Worm (Caenorhabditis elegans) whole organism, L4 larva: Measurements from ENCODE around the gene unc-45.

Source experiments
- F10B5.3 ChIP-seq: sonication (generic microtip); optimal IDR thresholded peaks from 2 replicates; lab custom pipeline; 2016; ENCODE audit warnings: mild to moderate bottlenecking, missing genetic modification characterization, missing compliant biosample characterization
- F26F4.8 ChIP-seq: fragments of 200-800 bp; sonication (Bioruptor generic); conservative IDR thresholded peaks from 2 replicates; pipeline ENCODE4 v1.3.6; 2022; ENCODE audit warnings: missing genetic modification characterization, missing compliant biosample characterization
- F37D6.2 ChIP-seq: sonication (generic microtip); optimal IDR thresholded peaks from 2 replicates; lab custom pipeline; 2016; ENCODE audit warnings: mild to moderate bottlenecking, missing genetic modification characterization, missing compliant biosample characterization
- F44E2.7 ChIP-seq: fragments of 200-800 bp; sonication (Bioruptor generic); IDR thresholded peaks from 2 replicates; pipeline ENCODE4 v2.1.2; 2022; ENCODE audit warnings: missing genetic modification characterization, missing compliant biosample characterization
- T20F7.1 ChIP-seq: fragments of 200-800 bp; sonication (Bioruptor generic); optimal IDR thresholded peaks from 2 replicates; lab custom pipeline; 2018; ENCODE audit warnings: mild to moderate bottlenecking, missing genetic modification characterization, missing compliant biosample characterization
- Y105C5A.15 ChIP-seq: fragments of 200-800 bp; sonication (Bioruptor generic); IDR thresholded peaks from 2 replicates; pipeline ENCODE4 v1.3.6; 2022; ENCODE audit warnings: missing genetic modification characterization, missing compliant biosample characterization
- Y48G9A.11 ChIP-seq: fragments of 200-800 bp; sonication (Bioruptor generic); IDR thresholded peaks from 2 replicates; pipeline ENCODE4 v1.3.6; 2022; ENCODE audit warnings: missing genetic modification reagents, missing genetic modification characterization, missing compliant biosample characterization
- Y5F2A.4 ChIP-seq: fragments of 200-800 bp; sonication (Bioruptor generic); optimal IDR thresholded peaks from 2 replicates; lab custom pipeline; 2018; ENCODE audit warnings: mild to moderate bottlenecking, missing genetic modification characterization, missing compliant biosample characterization
- ZK546.5 ChIP-seq, 2 experiments: sonication (generic microtip); optimal IDR thresholded peaks; 2 replicates each; lab custom pipeline; 2017; ENCODE audit warnings: missing biosample characterization in 2 of 2, missing genetic modification characterization in 2 of 2
- aha-1 ChIP-seq: fragments of 150-350 bp; peaks from one replicate; lab custom pipeline; 2014; ENCODE audit warnings: missing biosample characterization, missing genetic modification characterization
- aly-2 ChIP-seq: sonication (generic microtip); optimal IDR thresholded peaks from 2 replicates; lab custom pipeline; 2018; ENCODE audit warnings: missing biosample characterization, missing genetic modification characterization
- arid-1 ChIP-seq: fragments of 200-800 bp; sonication (Bioruptor generic); conservative IDR thresholded peaks from 2 replicates; pipeline ENCODE4 v1.3.6; 2022; ENCODE audit warnings: missing genetic modification reagents, missing genetic modification characterization, missing compliant biosample characterization
- ceh-62 ChIP-seq: sonication (generic microtip); optimal IDR thresholded peaks from 2 replicates; lab custom pipeline; 2017; ENCODE audit warnings: missing biosample characterization, missing genetic modification characterization
- cey-2 ChIP-seq: sonication (generic microtip); optimal IDR thresholded peaks from 3 replicates; lab custom pipeline; 2017; ENCODE audit warnings: missing genetic modification characterization, mild to moderate bottlenecking, missing compliant biosample characterization, antibody characterized with exemption, borderline replicate concordance; ENCODE audit not compliant: insufficient read depth
- ctbp-1 ChIP-seq: fragments of 200-800 bp; sonication (Bioruptor generic); IDR thresholded peaks from 2 replicates; pipeline ENCODE4 v1.3.6; 2022; ENCODE audit warnings: missing genetic modification reagents, missing genetic modification characterization, missing compliant biosample characterization
- daf-16 ChIP-seq, 3 experiments: sonication (generic microtip); optimal IDR thresholded peaks; 2 replicates each; lab custom pipeline; 2016 to 2017; ENCODE audit warnings: missing genetic modification characterization in 3 of 3, missing genetic modification reagents in 3 of 3, mild to moderate bottlenecking in 2 of 3, missing compliant biosample characterization in 2 of 3, missing biosample characterization in 1 of 3, moderate library complexity in 1 of 3
- fos-1 ChIP-seq: fragments of 150-350 bp; optimal IDR thresholded peaks from 2 replicates; lab custom pipeline; 2014; ENCODE audit warnings: missing biosample characterization, missing genetic modification characterization
- gei-8 ChIP-seq: fragments of 200-800 bp; sonication (Bioruptor generic); optimal IDR thresholded peaks from 2 replicates; lab custom pipeline; 2018; ENCODE audit warnings: mild to moderate bottlenecking, missing genetic modification characterization, missing compliant biosample characterization
- hlh-11 ChIP-seq: fragments of 200-800 bp; sonication (Bioruptor generic); optimal IDR thresholded peaks from 2 replicates; lab custom pipeline; 2018; ENCODE audit warnings: mild to moderate bottlenecking, missing genetic modification characterization, missing compliant biosample characterization
- hlh-30 ChIP-seq: sonication (generic microtip); optimal IDR thresholded peaks from 2 replicates; lab custom pipeline; 2017; ENCODE audit warnings: antibody characterized with exemption, mild to moderate bottlenecking, missing genetic modification characterization, missing compliant biosample characterization; ENCODE audit not compliant: insufficient read depth
- hmg-1.1 ChIP-seq: fragments of 200-800 bp; sonication (Bioruptor generic); IDR thresholded peaks from 2 replicates; pipeline ENCODE4 v1.3.6; 2022; ENCODE audit warnings: missing genetic modification reagents, missing genetic modification characterization, missing compliant biosample characterization
- jun-1 ChIP-seq: fragments of 150-350 bp; optimal IDR thresholded peaks from 2 replicates; lab custom pipeline; 2014; ENCODE audit warnings: missing biosample characterization, missing genetic modification reagents, missing genetic modification characterization
- lin-29 ChIP-seq: fragments of 200-800 bp; sonication (Bioruptor generic); IDR thresholded peaks from 2 replicates; pipeline ENCODE4 v1.3.6; 2022; ENCODE audit warnings: missing genetic modification reagents, missing genetic modification characterization, missing compliant biosample characterization
- lsy-2 ChIP-seq, 2 experiments: fragments of 150-350 bp in 1 of 2; sonication (generic microtip) in 1 of 2; optimal IDR thresholded peaks; 2 replicates each; lab custom pipeline; 2014 to 2017; ENCODE audit warnings: missing biosample characterization in 2 of 2, missing genetic modification characterization in 2 of 2
- mdl-1 ChIP-seq, 2 experiments: fragments of 150-350 bp in 1 of 2; sonication (generic microtip) in 1 of 2; optimal IDR thresholded peaks; 2 replicates each; lab custom pipeline; 2014 to 2017; ENCODE audit warnings: missing biosample characterization in 2 of 2, missing genetic modification characterization in 2 of 2
- mdt-29 ChIP-seq: fragments of 200-800 bp; sonication (Bioruptor generic); IDR thresholded peaks from 2 replicates; pipeline ENCODE4 v1.3.6; 2022; ENCODE audit warnings: missing genetic modification reagents, missing genetic modification characterization, missing compliant biosample characterization
- mep-1 ChIP-seq: fragments of 150-350 bp; sonication (generic microtip); optimal IDR thresholded peaks from 3 replicates; lab custom pipeline; 2014; ENCODE audit warnings: missing biosample characterization, missing genetic modification characterization
- mxl-2 ChIP-seq: fragments of 200-800 bp; sonication (Bioruptor generic); conservative IDR thresholded peaks from 2 replicates; pipeline ENCODE4 v1.3.6; 2022; ENCODE audit warnings: missing genetic modification reagents, missing genetic modification characterization, missing compliant biosample characterization
- mxl-3 ChIP-seq: fragments of 200-800 bp; sonication (Bioruptor generic); optimal IDR thresholded peaks from 2 replicates; lab custom pipeline; 2018; ENCODE audit warnings: mild to moderate bottlenecking, missing genetic modification characterization, missing compliant biosample characterization
- nhr-10 ChIP-seq: fragments of 150-350 bp; optimal IDR thresholded peaks from 2 replicates; lab custom pipeline; 2014; ENCODE audit warnings: missing biosample characterization, missing genetic modification characterization
- nhr-11 ChIP-seq: fragments of 150-350 bp; optimal IDR thresholded peaks from 2 replicates; lab custom pipeline; 2014; ENCODE audit warnings: missing biosample characterization, missing genetic modification characterization
- nhr-237 ChIP-seq: sonication (generic microtip); optimal IDR thresholded peaks from 2 replicates; lab custom pipeline; 2017; ENCODE audit warnings: missing biosample characterization, missing genetic modification characterization
- nhr-25 ChIP-seq: sonication (generic microtip); optimal IDR thresholded peaks from 2 replicates; lab custom pipeline; 2017; ENCODE audit warnings: missing genetic modification characterization, mild to moderate bottlenecking, missing compliant biosample characterization, antibody characterized with exemption, moderate library complexity, borderline replicate concordance; ENCODE audit not compliant: insufficient read depth
- nhr-41 ChIP-seq: fragments of 200-800 bp; sonication (Bioruptor generic); IDR thresholded peaks from 2 replicates; pipeline ENCODE4 v1.3.6; 2022; ENCODE audit warnings: missing genetic modification reagents, missing genetic modification characterization, missing compliant biosample characterization
- nhr-42 ChIP-seq: fragments of 200-800 bp; sonication (Bioruptor generic); IDR thresholded peaks from 2 replicates; pipeline ENCODE4 v1.3.6; 2022; ENCODE audit warnings: missing genetic modification characterization, missing compliant biosample characterization
- nhr-48 ChIP-seq: sonication (generic microtip); optimal IDR thresholded peaks from 2 replicates; lab custom pipeline; 2016; ENCODE audit warnings: mild to moderate bottlenecking, missing genetic modification characterization, missing compliant biosample characterization
- pha-4 ChIP-seq, 2 experiments: fragments of 150-350 bp in 1 of 2; fragments of 200-800 bp in 1 of 2; sonication (Bioruptor generic) in 1 of 2; IDR thresholded peaks in 1 of 2; optimal IDR thresholded peaks in 1 of 2; 2 replicates each; pipeline versions ENCODE4 v1.3.6 to Lab custom; 2014 to 2022; ENCODE audit warnings: missing genetic modification characterization in 2 of 2, missing genetic modification reagents in 2 of 2, missing biosample characterization in 1 of 2, missing compliant biosample characterization in 1 of 2
- set-16 ChIP-seq: fragments of 200-800 bp; sonication (Bioruptor generic); IDR thresholded peaks from 2 replicates; pipeline ENCODE4 v1.3.6; 2022; ENCODE audit warnings: missing genetic modification reagents, missing genetic modification characterization, missing compliant biosample characterization
- skn-1 ChIP-seq: fragments of 150-350 bp; optimal IDR thresholded peaks from 2 replicates; lab custom pipeline; 2014; ENCODE audit warnings: missing biosample characterization, missing genetic modification characterization
- tag-97 ChIP-seq: fragments of 200-800 bp; sonication (Bioruptor generic); IDR thresholded peaks from 2 replicates; pipeline ENCODE4 v1.3.6; 2022; ENCODE audit warnings: missing genetic modification characterization, missing compliant biosample characterization
- unc-62 ChIP-seq, 3 experiments: fragments of 150-350 bp in 1 of 3; sonication (generic microtip); optimal IDR thresholded peaks in 2 of 3; peaks in 1 of 3; 1 replicate in 1 of 3; 2 replicates in 2 of 3; lab custom pipeline; 2014 to 2017; ENCODE audit warnings: missing biosample characterization in 3 of 3, missing genetic modification characterization in 3 of 3, missing genetic modification reagents in 3 of 3, missing genotype in 1 of 3
- vab-7 ChIP-seq: fragments of 200-800 bp; sonication (Bioruptor generic); IDR thresholded peaks from 2 replicates; pipeline ENCODE4 v1.3.6; 2022; ENCODE audit warnings: missing genetic modification reagents, missing genetic modification characterization, missing compliant biosample characterization
- zip-11 ChIP-seq: fragments of 200-800 bp; sonication (Bioruptor generic); IDR thresholded peaks from 2 replicates; pipeline ENCODE4 v1.3.6; 2022; ENCODE audit warnings: missing genetic modification characterization, missing compliant biosample characterization
- ztf-7 ChIP-seq: fragments of 150-350 bp; optimal IDR thresholded peaks from 2 replicates; lab custom pipeline; 2014; ENCODE audit warnings: missing biosample characterization, missing genetic modification characterization

unc-45 gene

DNA sequence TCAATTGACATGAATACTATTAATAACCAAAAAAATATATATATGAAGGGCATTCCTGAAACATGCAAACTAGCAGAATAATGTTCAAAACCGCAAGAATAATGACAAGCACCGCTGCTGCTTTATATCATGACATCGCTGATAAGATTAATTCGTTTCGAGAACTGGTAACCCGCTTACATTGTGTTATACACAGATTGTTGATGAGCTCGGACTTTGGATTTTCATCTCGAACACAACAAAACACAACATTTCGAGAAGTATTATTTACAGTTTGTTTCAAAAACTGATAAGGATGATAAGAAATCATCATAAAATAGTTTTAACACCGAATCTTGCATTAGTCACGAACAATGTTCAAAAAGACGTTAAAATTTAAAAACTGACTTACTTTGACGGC lies 39.6 kb downstream of the unc-45 start (continued):
- TF ChIP-seq fos-1 (tag; lab: Kevin White, UChicago) = no peak
- TF ChIP-seq Y105C5A.15 (GFP tag; lab: Robert Waterston, UW) = no peak
- TF ChIP-seq lsy-2 (tag; optimal IDR thresholded peaks at IDR 0.05; lab: Kevin White, UChicago) = no peak
- TF ChIP-seq F37D6.2 (tag; lab: Kevin White, UChicago) = no peak
- TF ChIP-seq lin-29 = no peak
- no peak for TF ChIP-seq mxl-2
- TF ChIP-seq mxl-3 (GFP tag; lab: Kevin White, UChicago) = no peak
- no peak for TF ChIP-seq pha-4 (GFP tag; IDR thresholded peaks at IDR 0.05; lab: Robert Waterston, UW)
- no peak for TF ChIP-seq pha-4 (tag; optimal IDR thresholded peaks at IDR 0.05; lab: Kevin White, UChicago)
- TF ChIP-seq, all 104 proteins: peak for 4

DNA sequence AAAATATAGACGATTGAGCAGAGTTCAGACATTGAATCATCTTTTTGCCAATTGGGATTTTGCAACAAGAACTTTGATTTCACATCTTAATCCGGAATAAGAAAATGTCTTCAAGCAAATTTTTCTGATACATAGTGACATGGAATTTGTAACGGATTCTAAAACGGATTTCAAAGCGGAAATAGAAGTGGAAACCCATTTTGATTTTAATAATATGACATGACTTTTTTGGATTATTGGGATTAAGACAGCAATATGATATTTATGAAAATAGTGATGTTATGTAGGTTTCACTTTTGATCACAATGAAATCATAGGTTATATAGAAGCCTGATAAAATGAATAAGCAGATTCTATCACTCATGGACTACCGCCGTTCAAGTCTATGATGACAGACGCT lies 40.8 kb downstream of the unc-45 start:
- TF ChIP-seq aha-1 (tag; lab: Kevin White, UChicago) (peak; percentile 54), lsy-2 (tag; optimal IDR thresholded peaks at IDR 0.05; lab: Kevin White, UChicago) (no peak)
- TF ChIP-seq, all 104 proteins: peak for 1

DNA sequence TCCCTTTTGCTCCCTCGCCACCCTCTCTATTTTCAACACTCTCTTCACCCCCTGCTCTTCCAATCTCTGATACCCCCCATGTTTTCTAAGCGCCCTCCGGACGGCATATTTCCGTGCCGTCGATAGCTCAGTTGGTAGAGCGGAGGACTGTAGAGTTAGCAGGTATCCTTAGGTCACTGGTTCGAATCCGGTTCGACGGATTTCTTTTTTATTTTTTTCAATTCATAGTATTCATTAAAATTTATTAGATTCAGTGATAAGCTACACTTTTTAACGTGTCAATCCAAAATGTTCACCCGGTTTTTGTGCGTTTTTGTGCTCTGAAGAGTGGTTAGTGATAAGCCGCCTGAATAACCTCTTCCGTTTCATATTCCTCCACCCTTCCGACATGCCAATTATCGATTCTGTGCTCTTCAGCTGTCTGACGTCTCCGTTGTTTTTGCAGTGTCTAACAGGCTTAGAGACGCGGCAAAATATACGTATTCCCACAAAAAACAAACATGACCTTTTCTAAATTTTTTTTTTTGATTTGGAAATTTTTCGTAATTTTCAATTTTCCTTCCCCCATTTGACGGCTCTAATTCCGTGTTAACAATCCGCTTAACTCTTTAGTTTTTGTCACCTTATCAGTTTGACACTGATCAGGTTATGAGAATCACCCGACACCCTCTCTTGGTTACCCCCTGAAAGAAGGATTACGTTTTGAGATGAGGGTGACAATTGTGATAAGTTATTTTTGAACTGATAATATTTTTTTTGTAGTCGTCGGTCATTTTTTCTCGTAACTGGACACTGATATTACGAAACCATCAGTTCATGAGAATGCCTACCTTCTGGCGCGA lies 44.1 kb downstream of the unc-45 start:
- TF ChIP-seq tag-97 (GFP tag; lab: Robert Waterston, UW) (no peak), daf-16 (GFP tag; optimal IDR thresholded peaks at IDR 0.05; lab: Kevin White, UChicago) (peak in 1 of 2 experiments; percentile 80), daf-16 (tag; optimal IDR thresholded peaks at IDR 0.05; lab: Kevin White, UChicago) (peak; percentile 60), Y48G9A.11 (GFP tag; lab: Robert Waterston, UW) (0 out of 2 replicates have a peak, but pooled peaks have one; percentile 47), hmg-1.1 (GFP tag; lab: Robert Waterston, UW) (peak; percentile 61), mep-1 (tag; lab: Kevin White, UChicago) (peak; percentile 35), nhr-48 (tag; lab: Kevin White, UChicago) (peak; percentile 61), nhr-11 (tag; lab: Kevin White, UChicago) (no peak), unc-62 (GFP tag; optimal IDR thresholded peaks at IDR 0.05 in 1 of 2; lab: Kevin White, UChicago) (peak in 1 of 2 experiments; percentile 64), unc-62 (tag; optimal IDR thresholded peaks at IDR 0.05; lab: Kevin White, UChicago) (no peak), ZK546.5 (tag; optimal IDR thresholded peaks at IDR 0.05; lab: Kevin White, UChicago) (no peak), nhr-10 (tag; lab: Kevin White, UChicago) (no peak), hlh-11 (tag; lab: Kevin White, UChicago) (peak; percentile 41), cey-2 (no peak), mdl-1 (tag; optimal IDR thresholded peaks at IDR 0.05; lab: Kevin White, UChicago) (no peak), gei-8 (no peak), ceh-62 (tag; lab: Kevin White, UChicago) (no peak), zip-11 (GFP tag; lab: Robert Waterston, UW) (no peak), nhr-237 (tag; lab: Kevin White, UChicago) (no peak), arid-1 (GFP tag; lab: Robert Waterston, UW) (peak; percentile 55; the same call in 1 of the 2 replicates), Y5F2A.4 (no peak), nhr-41 (GFP tag; lab: Robert Waterston, UW) (peak; percentile 63; the same call in 1 of the 2 replicates), mdt-29 (GFP tag; lab: Robert Waterston, UW) (no peak), T20F7.1 (no peak), ztf-7 (tag; lab: Kevin White, UChicago) (peak; percentile 16), hlh-30 (peak; percentile 13), set-16 (GFP tag; lab: Robert Waterston, UW) (no peak), F26F4.8 (GFP tag; lab: Robert Waterston, UW) (no peak), nhr-42 (GFP tag; lab: Robert Waterston, UW) (no peak), skn-1 (tag; lab: Kevin White, UChicago) (no peak), F44E2.7 (GFP tag; lab: Robert Waterston, UW) (no peak), jun-1 (tag; lab: Kevin White, UChicago) (no peak), vab-7 (no peak; the same call in 1 of the 2 replicates), ctbp-1 (0 out of 2 replicates have a peak, but pooled peaks have one; percentile 28), aly-2 (tag; lab: Kevin White, UChicago) (no peak), F10B5.3 (tag; lab: Kevin White, UChicago) (no peak), nhr-25 (tag; lab: Kevin White, UChicago) (no peak)
